Fruit fly (Drosophila melanogaster) whole organism, embryonic: ENCODE measurements around the gene CG8135.
A peak's percentile ranks its signal among the peaks of the same experiment; 100 is the strongest.

Experiments used
- ATbp ChIP-seq: fragments of 200-800 bp; sonication (Bioruptor generic); optimal IDR thresholded peaks from 2 replicates; lab custom pipeline; 2017; ENCODE audit warnings: missing biosample characterization, mild to moderate bottlenecking, missing genetic modification characterization, missing genetic modification reagents
- Antp ChIP-seq: fragments of 200-800 bp; sonication (Bioruptor generic); optimal IDR thresholded peaks from 3 replicates; lab custom pipeline; 2016; ENCODE audit warnings: missing biosample characterization, missing genetic modification characterization
- Atf6 ChIP-seq: fragments of 200-800 bp; sonication (Bioruptor generic); IDR thresholded peaks from 2 replicates; pipeline ENCODE4 v1.3.6; 2022; ENCODE audit warnings: missing biosample characterization, missing genetic modification characterization
- Bgb ChIP-seq: fragments of 200-800 bp; sonication (Bioruptor generic); IDR thresholded peaks from 2 replicates; pipeline ENCODE4 v1.3.6; 2022; ENCODE audit warnings: missing biosample characterization, missing genetic modification characterization; ENCODE audit not compliant: partially characterized antibody
- CG10565 ChIP-seq: fragments of 200-800 bp; sonication (Bioruptor generic); optimal IDR thresholded peaks from 3 replicates; lab custom pipeline; 2016; ENCODE audit warnings: missing biosample characterization, mild to moderate bottlenecking, missing genetic modification characterization
- CG14014 ChIP-seq: fragments of 200-800 bp; sonication (Bioruptor generic); IDR thresholded peaks from 2 replicates; pipeline ENCODE4 v1.3.6; 2022; ENCODE audit warnings: missing biosample characterization, missing genetic modification characterization
- CG15269 ChIP-seq: fragments of 200-800 bp; sonication (Bioruptor generic); optimal IDR thresholded peaks from 2 replicates; lab custom pipeline; 2018; ENCODE audit warnings: missing biosample characterization, mild to moderate bottlenecking, missing genetic modification characterization, moderate library complexity
- CG15479 ChIP-seq: fragments of 200-800 bp; sonication (Bioruptor generic); optimal IDR thresholded peaks from 3 replicates; lab custom pipeline; 2019; ENCODE audit warnings: missing biosample characterization, mild to moderate bottlenecking, missing genetic modification characterization, moderate library complexity
- CG17385 ChIP-seq: fragments of 200-800 bp; sonication (Bioruptor generic); optimal IDR thresholded peaks from 3 replicates; lab custom pipeline; 2018; ENCODE audit warnings: missing biosample characterization, mild to moderate bottlenecking, missing genetic modification characterization
- CG17802 ChIP-seq: fragments of 200-800 bp; sonication (Bioruptor generic); optimal IDR thresholded peaks from 2 replicates; lab custom pipeline; 2018; ENCODE audit warnings: missing biosample characterization, mild to moderate bottlenecking, missing genetic modification characterization, moderate library complexity
- CG3163 ChIP-seq: fragments of 200-800 bp; sonication (Bioruptor generic); optimal IDR thresholded peaks from 3 replicates; lab custom pipeline; 2016; ENCODE audit warnings: missing biosample characterization, missing genetic modification characterization
- CG33557 ChIP-seq: fragments of 200-800 bp; sonication (Bioruptor generic); optimal IDR thresholded peaks from 2 replicates; lab custom pipeline; 2019; ENCODE audit warnings: missing biosample characterization, mild to moderate bottlenecking, missing genetic modification characterization, moderate library complexity
- CG3995 ChIP-seq: fragments of 200-800 bp; sonication (Bioruptor generic); optimal IDR thresholded peaks from 3 replicates; lab custom pipeline; 2016; ENCODE audit warnings: missing biosample characterization, missing genetic modification characterization
- CG4282 ChIP-seq: fragments of 200-800 bp; sonication (Bioruptor generic); optimal IDR thresholded peaks from 2 replicates; lab custom pipeline; 2016; ENCODE audit warnings: missing biosample characterization, missing genetic modification characterization
- CG4328 ChIP-seq: fragments of 200-800 bp; sonication (Bioruptor generic); optimal IDR thresholded peaks from 3 replicates; lab custom pipeline; 2017; ENCODE audit warnings: missing biosample characterization, missing genetic modification reagents, missing genetic modification characterization
- CG4730 ChIP-seq: fragments of 200-800 bp; sonication (Bioruptor generic); IDR thresholded peaks from 2 replicates; pipeline ENCODE4 v1.3.6; 2022; ENCODE audit warnings: missing biosample characterization, missing genetic modification characterization
- CG6683 ChIP-seq: fragments of 200-800 bp; sonication (Bioruptor generic); optimal IDR thresholded peaks from 2 replicates; lab custom pipeline; 2017; ENCODE audit warnings: missing biosample characterization, mild to moderate bottlenecking, missing genetic modification characterization, missing genetic modification reagents
- CG7372 ChIP-seq: fragments of 200-800 bp; sonication (Bioruptor generic); IDR thresholded peaks from 2 replicates; pipeline ENCODE4 v1.3.6; 2022; ENCODE audit warnings: missing biosample characterization, missing genetic modification characterization
- CG7556 ChIP-seq: fragments of 200-800 bp; sonication (Bioruptor generic); optimal IDR thresholded peaks from 2 replicates; lab custom pipeline; 2017; ENCODE audit warnings: missing biosample characterization, mild to moderate bottlenecking, missing genetic modification characterization
- CG8089 ChIP-seq: fragments of 200-800 bp; sonication (Bioruptor generic); optimal IDR thresholded peaks from 3 replicates; lab custom pipeline; 2016; ENCODE audit warnings: missing biosample characterization, missing genetic modification characterization
- CG9215 ChIP-seq: fragments of 200-800 bp; sonication (Bioruptor generic); IDR thresholded peaks from 2 replicates; pipeline ENCODE4 v1.3.6; 2022; ENCODE audit warnings: missing biosample characterization, missing genetic modification characterization
- CrebB ChIP-seq: fragments of 200-800 bp; sonication (Bioruptor generic); optimal IDR thresholded peaks from 3 replicates; lab custom pipeline; 2018; ENCODE audit warnings: missing biosample characterization, mild to moderate bottlenecking, missing genetic modification characterization
- Dad ChIP-seq: fragments of 200-800 bp; sonication (Bioruptor generic); optimal IDR thresholded peaks from 3 replicates; lab custom pipeline; 2016; ENCODE audit warnings: missing biosample characterization, missing genetic modification characterization
- Dbx ChIP-seq: fragments of 200-800 bp; sonication (Bioruptor generic); IDR thresholded peaks from 3 replicates; pipeline ENCODE4 v1.3.6; 2022; ENCODE audit warnings: missing biosample characterization, missing genetic modification characterization
- Doc3 ChIP-seq: fragments of 200-800 bp; sonication (Bioruptor generic); IDR thresholded peaks from 3 replicates; pipeline ENCODE4 v1.3.6; 2022; ENCODE audit warnings: missing biosample characterization, missing genetic modification characterization; ENCODE audit not compliant: partially characterized antibody
- Drgx ChIP-seq: fragments of 200-800 bp; sonication (Bioruptor generic); IDR thresholded peaks from 2 replicates; pipeline ENCODE4 v1.3.6; 2022; ENCODE audit warnings: missing biosample characterization, missing genetic modification characterization
- Fer1 ChIP-seq: fragments of 200-800 bp; sonication (Bioruptor generic); optimal IDR thresholded peaks from 2 replicates; lab custom pipeline; 2017; ENCODE audit warnings: missing biosample characterization, mild to moderate bottlenecking, missing genetic modification characterization
- Fer3 ChIP-seq: fragments of 200-800 bp; sonication (Bioruptor generic); optimal IDR thresholded peaks from 2 replicates; lab custom pipeline; 2018; ENCODE audit warnings: missing biosample characterization, mild to moderate bottlenecking, missing genetic modification characterization, moderate library complexity
- Hey ChIP-seq: fragments of 200-800 bp; sonication (Bioruptor generic); optimal IDR thresholded peaks from 3 replicates; lab custom pipeline; 2018; ENCODE audit warnings: missing biosample characterization, mild to moderate bottlenecking, missing genetic modification characterization
- Hmr ChIP-seq: fragments of 200-800 bp; sonication (Bioruptor generic); optimal IDR thresholded peaks from 3 replicates; lab custom pipeline; 2017; ENCODE audit warnings: mild to moderate bottlenecking, missing biosample characterization, missing genetic modification reagents, missing genetic modification characterization
- Lpt ChIP-seq: fragments of >200 bp; optimal IDR thresholded peaks from 2 replicates; lab custom pipeline; 2018; ENCODE audit warnings: missing biosample characterization, missing genetic modification characterization
- NC2α ChIP-seq: fragments of 200-800 bp; sonication (Bioruptor generic); optimal IDR thresholded peaks from 2 replicates; lab custom pipeline; 2016; ENCODE audit warnings: missing biosample characterization, missing genetic modification characterization
- NFAT ChIP-seq: fragments of 200-800 bp; sonication (Bioruptor generic); IDR thresholded peaks from 2 replicates; pipeline ENCODE4 v1.3.6; 2022; ENCODE audit warnings: missing biosample characterization, missing genetic modification characterization
- Neu2 ChIP-seq: fragments of 200-800 bp; sonication (Bioruptor generic); optimal IDR thresholded peaks from 3 replicates; lab custom pipeline; 2016; ENCODE audit warnings: missing biosample characterization, missing genetic modification characterization, borderline replicate concordance
- Poxn ChIP-seq: fragments of 200-800 bp; sonication (Bioruptor generic); IDR thresholded peaks from 2 replicates; pipeline ENCODE4 v1.3.6; 2022; ENCODE audit warnings: missing biosample characterization, missing genetic modification characterization
- Rfx ChIP-seq: fragments of 200-800 bp; sonication (Bioruptor generic); IDR thresholded peaks from 2 replicates; pipeline ENCODE4 v1.3.6; 2022; ENCODE audit warnings: missing biosample characterization, missing genetic modification characterization
- Sox100B ChIP-seq: fragments of 200-800 bp; sonication (Bioruptor generic); optimal IDR thresholded peaks from 3 replicates; lab custom pipeline; 2018; ENCODE audit warnings: missing biosample characterization, mild to moderate bottlenecking, missing genetic modification characterization
- Tbp ChIP-seq: fragments of >200 bp; optimal IDR thresholded peaks from 2 replicates; lab custom pipeline; 2018; ENCODE audit warnings: missing biosample characterization, missing genetic modification characterization
- amos ChIP-seq: fragments of 200-800 bp; sonication (Bioruptor generic); IDR thresholded peaks from 2 replicates; pipeline ENCODE4 v1.3.6; 2022; ENCODE audit warnings: missing biosample characterization, missing genetic modification characterization; ENCODE audit not compliant: partially characterized antibody
- chn ChIP-seq: fragments of 200-800 bp; sonication (Bioruptor generic); optimal IDR thresholded peaks from 2 replicates; lab custom pipeline; 2016; ENCODE audit warnings: missing biosample characterization, missing genetic modification characterization
- ci ChIP-seq: fragments of 200-800 bp; sonication (Bioruptor generic); IDR thresholded peaks from 3 replicates; pipeline ENCODE4 v1.3.6; 2022; ENCODE audit warnings: missing biosample characterization, missing genetic modification characterization
- dysf ChIP-seq: fragments of 200-800 bp; sonication (Bioruptor generic); IDR thresholded peaks from 3 replicates; pipeline ENCODE4 v1.3.6; 2022; ENCODE audit warnings: missing biosample characterization, missing genetic modification characterization
- eyg ChIP-seq: fragments of 200-800 bp; sonication (Bioruptor generic); optimal IDR thresholded peaks from 3 replicates; lab custom pipeline; 2016; ENCODE audit warnings: missing biosample characterization, missing genetic modification characterization
- ftz-f1 ChIP-seq: fragments of 200-800 bp; sonication (Bioruptor generic); optimal IDR thresholded peaks from 2 replicates; lab custom pipeline; 2016; ENCODE audit warnings: missing biosample characterization, missing genetic modification characterization
- gce ChIP-seq: fragments of 200-800 bp; sonication (Bioruptor generic); IDR thresholded peaks from 3 replicates; pipeline ENCODE4 v1.3.6; 2022; ENCODE audit warnings: missing biosample characterization, missing genetic modification characterization
- sqz ChIP-seq: fragments of 200-800 bp; sonication (Bioruptor generic); optimal IDR thresholded peaks from 3 replicates; lab custom pipeline; 2018; ENCODE audit warnings: missing biosample characterization, mild to moderate bottlenecking, missing genetic modification characterization
- sr ChIP-seq: fragments of 200-800 bp; sonication (Bioruptor generic); IDR thresholded peaks from 3 replicates; pipeline ENCODE4 v1.3.6; 2022; ENCODE audit warnings: missing biosample characterization, missing genetic modification characterization
- tap ChIP-seq: fragments of 200-800 bp; optimal IDR thresholded peaks from 3 replicates; lab custom pipeline; 2019; ENCODE audit warnings: missing biosample characterization, mild to moderate bottlenecking, missing genetic modification characterization, moderate library complexity
- wek ChIP-seq: fragments of 200-800 bp; sonication (Bioruptor generic); optimal IDR thresholded peaks from 3 replicates; lab custom pipeline; 2018; ENCODE audit warnings: missing biosample characterization, mild to moderate bottlenecking, missing genetic modification characterization, moderate library complexity

Gene CG8135

dm6 chr3R:9430344-9431253, 26.4 kb downstream of the CG8135 start (continued):
- peak; percentile 53 for TF ChIP-seq Drgx
- TF ChIP-seq Dbx (GFP tag; lab: Robert Waterston, UW), result peak; percentile 19; the same call in 1 of the 3 replicates
- no peak for TF ChIP-seq NFAT
- TF ChIP-seq Hey (tag; lab: Kevin White, UChicago), result no peak
- no peak for TF ChIP-seq Antp (GFP tag; lab: Kevin White, UChicago)
- TF ChIP-seq CG15269 (tag; lab: Kevin White, UChicago), result peak; percentile 66
- no peak for TF ChIP-seq Sox100B (GFP tag; lab: Kevin White, UChicago)
- no peak for TF ChIP-seq CG4328 (GFP tag; lab: Kevin White, UChicago)
- no peak for TF ChIP-seq Poxn (GFP tag; lab: Robert Waterston, UW)
- no peak for TF ChIP-seq amos (GFP tag; lab: Robert Waterston, UW)
- no peak for TF ChIP-seq Doc3
- 0 out of 2 replicates have a peak, but pooled peaks have one; percentile 18 for TF ChIP-seq CG14014 (GFP tag; lab: Robert Waterston, UW)
- TF ChIP-seq CG8089 (GFP tag; lab: Kevin White, UChicago), result no peak
- TF ChIP-seq chn (GFP tag; lab: Kevin White, UChicago), result no peak
- TF ChIP-seq Tbp (GFP tag; lab: Kevin White, UChicago), result no peak
- peak; percentile 36 for TF ChIP-seq CG7556 (GFP tag; lab: Kevin White, UChicago)
- peak; percentile 43 for TF ChIP-seq sqz (GFP tag; lab: Kevin White, UChicago)
- no peak for TF ChIP-seq CG15479 (GFP tag; lab: Kevin White, UChicago)
- TF ChIP-seq CG4730, result no peak
- no peak for TF ChIP-seq NC2α (GFP tag; lab: Kevin White, UChicago)
- TF ChIP-seq ftz-f1, result peak; percentile 47
- TF ChIP-seq CG6683, result no peak
- TF ChIP-seq Fer1 (GFP tag; lab: Kevin White, UChicago), result peak; percentile 60
- no peak for TF ChIP-seq eyg (GFP tag; lab: Kevin White, UChicago)
- peak; percentile 45 for TF ChIP-seq tap (tag; lab: Kevin White, UChicago)
- peak; percentile 74 for TF ChIP-seq Rfx (GFP tag; lab: Robert Waterston, UW)
- peak; percentile 40 for TF ChIP-seq Fer3
- no peak for TF ChIP-seq Dad (GFP tag; lab: Kevin White, UChicago)
- no peak for TF ChIP-seq CG7372
- no peak for TF ChIP-seq sr (GFP tag; lab: Robert Waterston, UW)
- TF ChIP-seq Hmr (GFP tag; lab: Kevin White, UChicago), result peak; percentile 63
- TF ChIP-seq CG17802 (tag; lab: Kevin White, UChicago), result no peak
- no peak for TF ChIP-seq Neu2 (GFP tag; lab: Kevin White, UChicago)
- peak; percentile 70 for TF ChIP-seq dysf
- no peak; the same call in 1 of the 2 replicates for TF ChIP-seq CG9215 (GFP tag; lab: Robert Waterston, UW)
- TF ChIP-seq Bgb (GFP tag; lab: Robert Waterston, UW), result no peak
- TF ChIP-seq CG33557 (GFP tag; lab: Kevin White, UChicago), result no peak
- TF ChIP-seq Atf6 (GFP tag; lab: Robert Waterston, UW), result 0 out of 2 replicates have a peak, but pooled peaks have one; percentile 33
- no peak for TF ChIP-seq wek (GFP tag; lab: Kevin White, UChicago)
- TF ChIP-seq CG10565 (GFP tag; lab: Kevin White, UChicago), result no peak
- no peak for TF ChIP-seq CG4282
- TF ChIP-seq CrebB (tag; lab: Kevin White, UChicago), result no peak
- no peak for TF ChIP-seq Lpt
- no peak for TF ChIP-seq CG3995 (GFP tag; lab: Kevin White, UChicago)
- TF ChIP-seq CG17385 (GFP tag; lab: Kevin White, UChicago), result peak; percentile 40
- 0 out of 3 replicates have a peak, but pooled peaks have one; percentile 19 for TF ChIP-seq ci (GFP tag; lab: Robert Waterston, UW)
- TF ChIP-seq CG3163 (GFP tag; lab: Kevin White, UChicago), result no peak
- TF ChIP-seq gce (GFP tag; lab: Robert Waterston, UW), result no peak
- no peak for TF ChIP-seq ATbp
